Worm (Caenorhabditis elegans): ENCODE results near the gene C07G2.5.
A peak's percentile ranks its signal among the peaks of the same experiment; 100 is the strongest.

C07G2.5 gene

ce11 chrIII:4453301-4453700 lies 45.5 kb downstream of the C07G2.5 start:
- TF ChIP-seq nfya-1 (tag; optimal IDR thresholded peaks at IDR 0.05): peak; percentile 91
- no peak for TF ChIP-seq eyg-1 (tag; optimal IDR thresholded peaks at IDR 0.05)

- TF ChIP-seq ceh-31 (tag; optimal IDR thresholded peaks at IDR 0.05) (peak; percentile 66), Y22D7AL.16 (tag; optimal IDR thresholded peaks at IDR 0.05) (no peak), unc-55 (GFP tag; optimal IDR thresholded peaks at IDR 0.05) (no peak), lin-11 (tag; optimal IDR thresholded peaks at IDR 0.05) (no peak), hlh-8 (tag; optimal IDR thresholded peaks at IDR 0.05) (no peak), fkh-6 (tag; optimal IDR thresholded peaks at IDR 0.05) (no peak), syd-9 (tag; optimal IDR thresholded peaks at IDR 0.05) (no peak)
Observed at ce11 chrIII:4452749-4453148, 46.1 kb downstream of the C07G2.5 start.

DNA sequence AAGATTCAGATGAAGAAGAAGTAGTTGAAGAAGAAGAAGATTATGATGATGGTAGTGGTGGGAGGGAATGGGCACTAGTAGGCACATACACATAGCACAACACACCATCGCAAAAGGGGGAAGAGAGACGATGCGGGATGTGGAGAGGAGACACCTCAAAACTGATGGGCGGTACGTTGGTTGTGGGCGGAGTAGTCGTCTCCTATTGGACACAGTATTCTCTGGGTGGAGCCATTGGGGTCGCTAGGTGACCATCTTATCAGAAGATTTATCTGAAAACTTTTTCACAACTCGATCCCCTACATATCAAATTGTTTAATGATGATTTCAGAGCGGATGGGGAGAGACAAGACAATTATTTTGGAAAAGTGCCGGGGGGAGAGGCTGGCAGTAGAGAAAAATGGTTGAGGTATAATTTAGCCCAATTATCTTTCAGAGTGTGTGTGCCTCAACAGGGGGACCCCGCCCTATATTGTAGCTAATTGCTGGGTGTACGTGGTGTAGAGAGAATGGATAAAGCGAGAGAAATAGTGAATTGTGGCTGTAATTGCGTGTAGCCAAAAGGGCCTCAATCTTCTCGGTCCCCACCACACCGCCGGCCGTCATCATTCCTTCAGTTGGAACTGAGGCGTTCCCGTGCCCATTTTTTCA lies 47.9 kb downstream of the C07G2.5 start:
- TF ChIP-seq pha-2 (tag; optimal IDR thresholded peaks at IDR 0.05) (no peak), ceh-9 (tag; optimal IDR thresholded peaks at IDR 0.05) (no peak), ceh-30 (tag; optimal IDR thresholded peaks at IDR 0.05) (no peak), unc-55 (GFP tag; optimal IDR thresholded peaks at IDR 0.05) (no peak), fkh-6 (tag; optimal IDR thresholded peaks at IDR 0.05) (peak; percentile 40), lin-11 (tag; optimal IDR thresholded peaks at IDR 0.05) (no peak), dmd-4 (tag; optimal IDR thresholded peaks at IDR 0.05; ENCODE audit: borderline replicate concordance) (no peak), Y22D7AL.16 (tag; optimal IDR thresholded peaks at IDR 0.05) (no peak), C08G9.2 (tag; optimal IDR thresholded peaks at IDR 0.05) (no peak), sox-4 (tag; optimal IDR thresholded peaks at IDR 0.05) (no peak), tbx-2 (tag; optimal IDR thresholded peaks at IDR 0.05) (peak; percentile 11), pha-4 (tag; optimal IDR thresholded peaks at IDR 0.05) (no peak), ceh-24 (tag; optimal IDR thresholded peaks at IDR 0.05) (no peak), hlh-15 (tag; optimal IDR thresholded peaks at IDR 0.05) (no peak), nfya-1 (tag; optimal IDR thresholded peaks at IDR 0.05) (peak; percentile 66), gmeb-2 (tag; optimal IDR thresholded peaks at IDR 0.05) (no peak), ceh-14 (tag; optimal IDR thresholded peaks at IDR 0.05) (no peak), ceh-45 (GFP tag; IDR thresholded peaks at IDR 0.05) (no peak), rnt-1 (tag; optimal IDR thresholded peaks at IDR 0.05) (no peak), ceh-22 (tag; optimal IDR thresholded peaks at IDR 0.05) (no peak), npax-4 (tag; optimal IDR thresholded peaks at IDR 0.05) (no peak), pat-9 (tag; optimal IDR thresholded peaks at IDR 0.05) (no peak), che-1 (tag; optimal IDR thresholded peaks at IDR 0.05) (no peak), F13H6.1 (tag; optimal IDR thresholded peaks at IDR 0.05) (no peak), ama-1 (optimal IDR thresholded peaks at IDR 0.05) (no peak), syd-9 (tag; optimal IDR thresholded peaks at IDR 0.05) (no peak), ceh-48 (tag; optimal IDR thresholded peaks at IDR 0.05) (no peak), unc-86 (tag; optimal IDR thresholded peaks at IDR 0.05) (no peak), lim-6 (tag; optimal IDR thresholded peaks at IDR 0.05) (no peak), ceh-31 (tag; optimal IDR thresholded peaks at IDR 0.05) (peak; percentile 79), nhr-232 (tag; optimal IDR thresholded peaks at IDR 0.05) (no peak)

- TF ChIP-seq hlh-8 (tag; optimal IDR thresholded peaks at IDR 0.05): no peak
- no peak for TF ChIP-seq dmd-4 (tag; optimal IDR thresholded peaks at IDR 0.05; ENCODE audit: borderline replicate concordance)
- TF ChIP-seq hlh-6 (tag; optimal IDR thresholded peaks at IDR 0.05): no peak
Observed at ce11 chrIII:4449893-4450579, 48.8 kb downstream of the C07G2.5 start, which contains the start of gene ceh-43. Gene ceh-43 (minus strand): TSS chrIII:4449943.

- TF ChIP-seq hlh-6 (tag; optimal IDR thresholded peaks at IDR 0.05) (no peak), hlh-15 (tag; optimal IDR thresholded peaks at IDR 0.05) (no peak), hlh-13 (GFP tag; optimal IDR thresholded peaks at IDR 0.05) (no peak), tbx-7 (tag; optimal IDR thresholded peaks at IDR 0.05) (no peak), pat-9 (tag; optimal IDR thresholded peaks at IDR 0.05) (no peak), fax-1 (tag; optimal IDR thresholded peaks at IDR 0.05) (no peak), nhr-232 (tag; optimal IDR thresholded peaks at IDR 0.05) (no peak)
Observed at ce11 chrIII:4449357-4449756, 49.5 kb downstream of the C07G2.5 start.

Data from whole organism, late embryonic.